Fruit fly (Drosophila melanogaster) whole organism, adult: ENCODE results near the gene CG6843.

Experiments used
- CG14711 ChIP-seq: fragments of 200-800 bp; sonication (Bioruptor generic); optimal IDR thresholded peaks from 2 replicates; lab custom pipeline; 2018; ENCODE audit warnings: missing biosample characterization, mild to moderate bottlenecking, missing genetic modification characterization, moderate library complexity
- cnc ChIP-seq, 2 experiments: fragments of >200 bp; optimal IDR thresholded peaks; 2 replicates each; lab custom pipeline; 2017

- TF ChIP-seq cnc (optimal IDR thresholded peaks at IDR 0.05; lab: Kevin White, UChicago) (no peak), CG14711 (tag; lab: Kevin White, UChicago) (no peak)
Observed at dm6 chr3L:18881613-18882012, 19.8 kb upstream of the CG6843 start.
